Fruit fly (Drosophila melanogaster) whole organism, embryonic: ENCODE data around the gene mRpS10.
A peak's percentile ranks its signal among the peaks of the same experiment; 100 is the strongest.

Experiments
- CG1024 ChIP-seq: fragments of 200-800 bp; sonication (Bioruptor generic); IDR thresholded peaks from 2 replicates; pipeline ENCODE4 v1.3.6; 2022; ENCODE audit warnings: missing biosample characterization, missing genetic modification characterization
- Dll ChIP-seq: fragments of 200-800 bp; sonication (Bioruptor generic); IDR thresholded peaks from 4 replicates; pipeline ENCODE4 v1.3.6; 2022; ENCODE audit warnings: missing biosample characterization, missing genetic modification characterization; ENCODE audit not compliant: partially characterized antibody
- H15 ChIP-seq: fragments of 200-800 bp; sonication (Bioruptor generic); IDR thresholded peaks from 3 replicates; pipeline ENCODE4 v1.3.6; 2022; ENCODE audit warnings: missing biosample characterization, missing genetic modification characterization
- pan ChIP-seq, 4 experiments: fragments of >200 bp in 3 of 4; fragments of 200-800 bp in 1 of 4; sonication (Bioruptor generic) in 1 of 4; optimal IDR thresholded peaks in 3 of 4; IDR thresholded peaks in 1 of 4; 2 replicates each; pipeline versions ENCODE4 v1.3.6 to Lab custom; 2017 to 2022; ENCODE audit warnings: missing biosample characterization in 2 of 4, missing genetic modification characterization in 2 of 4, mixed read lengths in 1 of 4

DNA sequence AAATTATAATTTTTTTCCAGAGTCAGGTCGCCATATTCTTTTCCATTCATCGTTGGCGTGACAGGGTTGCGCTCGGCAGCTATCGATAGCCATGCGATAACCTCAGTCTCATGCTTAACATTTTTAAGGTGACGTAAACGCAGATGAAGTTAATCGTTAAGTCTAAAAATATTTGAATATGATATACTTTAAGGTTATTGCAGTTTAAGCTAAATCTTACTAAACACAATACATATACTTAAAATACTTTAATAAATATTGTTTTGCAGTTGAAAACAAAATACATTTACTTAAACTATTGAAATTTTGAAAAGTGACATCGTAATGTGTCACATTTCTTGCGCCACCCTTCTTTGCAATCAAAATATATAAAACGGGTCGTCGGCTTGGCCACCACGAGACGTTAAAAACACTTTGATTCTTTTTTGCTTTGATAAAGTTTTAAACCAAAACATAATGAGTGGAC is 45.7 kb downstream of the mRpS10 start, which contains the start of the genes Cp190 and CG4338:
- TF ChIP-seq pan (optimal IDR thresholded peaks at IDR 0.05; lab: Kevin White, UChicago) = no peak
- TF ChIP-seq pan (GFP tag; optimal IDR thresholded peaks at IDR 0.05 in 1 of 2, IDR thresholded peaks at IDR 0.05 in 1 of 2) = peak in 1 of 2 experiments; percentile 97
- peak; percentile 87 for TF ChIP-seq H15
- peak; percentile 76 for TF ChIP-seq CG1024 (GFP tag; lab: Robert Waterston, UW)
- TF ChIP-seq Dll (GFP tag; lab: Robert Waterston, UW) = peak; percentile 78; the same call in 3 of the 4 replicates
